Fruit fly (Drosophila melanogaster) whole organism, embryonic: Measurements from ENCODE around the gene PIG-Wb.

Experiments
- CG10366 ChIP-seq: fragments of 200-800 bp; sonication (Bioruptor generic); IDR thresholded peaks from 2 replicates; pipeline ENCODE4 v1.3.6; 2022; ENCODE audit warnings: missing biosample characterization, missing genetic modification characterization
- CG10543 ChIP-seq: fragments of 200-800 bp; sonication (Bioruptor generic); optimal IDR thresholded peaks from 3 replicates; lab custom pipeline; 2017; ENCODE audit warnings: missing biosample characterization, mild to moderate bottlenecking, missing genetic modification characterization, moderate library complexity
- CG10654 ChIP-seq: fragments of 200-800 bp; sonication (Bioruptor generic); optimal IDR thresholded peaks from 2 replicates; lab custom pipeline; 2016; ENCODE audit warnings: missing biosample characterization, missing genetic modification characterization
- CG11696 ChIP-seq: fragments of 200-800 bp; sonication (Bioruptor generic); IDR thresholded peaks from 2 replicates; pipeline ENCODE4 v1.3.6; 2022; ENCODE audit warnings: missing biosample characterization, missing genetic modification characterization
- CG13123 ChIP-seq: fragments of 200-800 bp; sonication (Bioruptor generic); optimal IDR thresholded peaks from 2 replicates; lab custom pipeline; 2016; ENCODE audit warnings: missing biosample characterization, missing genetic modification characterization
- CG13287 ChIP-seq: fragments of 200-800 bp; sonication (Bioruptor generic); IDR thresholded peaks from 2 replicates; pipeline ENCODE4 v1.3.6; 2022; ENCODE audit warnings: missing biosample characterization, missing genetic modification characterization; ENCODE audit not compliant: partially characterized antibody
- CG14710 ChIP-seq: fragments of 200-800 bp; sonication (Bioruptor generic); optimal IDR thresholded peaks from 3 replicates; lab custom pipeline; 2019; ENCODE audit warnings: missing biosample characterization, mild to moderate bottlenecking, missing genetic modification characterization, moderate library complexity
- CG15514 ChIP-seq: fragments of 200-800 bp; sonication (Bioruptor generic); optimal IDR thresholded peaks from 3 replicates; lab custom pipeline; 2017; ENCODE audit warnings: missing biosample characterization, missing genetic modification characterization, mild to moderate bottlenecking, moderate library complexity, missing genetic modification reagents
- CG1602 ChIP-seq: fragments of 200-800 bp; sonication (Bioruptor generic); optimal IDR thresholded peaks from 3 replicates; lab custom pipeline; 2016; ENCODE audit warnings: missing biosample characterization, missing genetic modification characterization
- CG17612 ChIP-seq: fragments of 200-800 bp; sonication (Bioruptor generic); IDR thresholded peaks from 2 replicates; pipeline ENCODE4 v1.3.6; 2022; ENCODE audit warnings: missing biosample characterization, missing genetic modification characterization
- CG1792 ChIP-seq: fragments of 200-800 bp; sonication (Bioruptor generic); optimal IDR thresholded peaks from 2 replicates; lab custom pipeline; 2016; ENCODE audit warnings: missing biosample characterization, missing genetic modification characterization
- CG18011 ChIP-seq: fragments of 200-800 bp; sonication (Bioruptor generic); optimal IDR thresholded peaks from 2 replicates; lab custom pipeline; 2017; ENCODE audit warnings: missing biosample characterization, missing genetic modification characterization, mild to moderate bottlenecking, moderate library complexity, missing genotype
- CG2678 ChIP-seq: fragments of 200-800 bp; sonication (Bioruptor generic); optimal IDR thresholded peaks from 3 replicates; lab custom pipeline; 2019; ENCODE audit warnings: missing biosample characterization, mild to moderate bottlenecking, missing genetic modification characterization, moderate library complexity
- CG30431 ChIP-seq: fragments of 200-800 bp; sonication (Bioruptor generic); optimal IDR thresholded peaks from 2 replicates; lab custom pipeline; 2017; ENCODE audit warnings: missing biosample characterization, missing genetic modification characterization
- CG31224 ChIP-seq: fragments of 200-800 bp; sonication (Bioruptor generic); IDR thresholded peaks from 2 replicates; pipeline ENCODE4 v1.3.6; 2022; ENCODE audit warnings: missing biosample characterization, missing genetic modification characterization
- CG3838 ChIP-seq: fragments of 200-800 bp; sonication (Bioruptor generic); optimal IDR thresholded peaks from 3 replicates; lab custom pipeline; 2016; ENCODE audit warnings: missing biosample characterization, missing genetic modification characterization
- CG42726 ChIP-seq: fragments of 200-800 bp; sonication (Bioruptor generic); IDR thresholded peaks from 2 replicates; pipeline ENCODE4 v1.3.6; 2022; ENCODE audit warnings: missing biosample characterization, missing genetic modification characterization; ENCODE audit not compliant: partially characterized antibody
- CG4707 ChIP-seq: fragments of 200-800 bp; sonication (Bioruptor generic); optimal IDR thresholded peaks from 2 replicates; lab custom pipeline; 2018; ENCODE audit warnings: missing biosample characterization, mild to moderate bottlenecking, missing genetic modification characterization, moderate library complexity
- CG6791 ChIP-seq: fragments of 200-800 bp; sonication (Bioruptor generic); IDR thresholded peaks from 3 replicates; pipeline ENCODE4 v1.3.6; 2022; ENCODE audit warnings: missing biosample characterization, missing genetic modification characterization; ENCODE audit not compliant: partially characterized antibody
- CG8478 ChIP-seq: fragments of >200 bp; optimal IDR thresholded peaks from 2 replicates; lab custom pipeline; 2018
- CG9609 ChIP-seq: fragments of 200-800 bp; sonication (Bioruptor generic); optimal IDR thresholded peaks from 3 replicates; lab custom pipeline; 2016; ENCODE audit warnings: missing biosample characterization, missing genetic modification characterization
- CG9797 ChIP-seq: fragments of 200-800 bp; sonication (Bioruptor generic); optimal IDR thresholded peaks from 3 replicates; lab custom pipeline; 2018; ENCODE audit warnings: missing biosample characterization, mild to moderate bottlenecking, missing genetic modification characterization
- Drgx ChIP-seq: fragments of 200-800 bp; sonication (Bioruptor generic); IDR thresholded peaks from 2 replicates; pipeline ENCODE4 v1.3.6; 2022; ENCODE audit warnings: missing biosample characterization, missing genetic modification characterization
- E2f1 ChIP-seq: fragments of 200-800 bp; sonication (Bioruptor generic); IDR thresholded peaks from 2 replicates; pipeline ENCODE4 v1.3.6; 2022; ENCODE audit warnings: missing biosample characterization, missing genetic modification characterization
- GATAe ChIP-seq: fragments of 200-800 bp; sonication (Bioruptor generic); conservative IDR thresholded peaks from 2 replicates; pipeline ENCODE4 v1.3.6; 2022; ENCODE audit warnings: missing biosample characterization, missing genetic modification characterization
- HLH54F ChIP-seq: fragments of 200-800 bp; sonication (Bioruptor generic); optimal IDR thresholded peaks from 3 replicates; lab custom pipeline; 2016; ENCODE audit warnings: missing biosample characterization, missing genetic modification characterization
- Hr51 ChIP-seq, 2 experiments: fragments of 200-800 bp; sonication (Bioruptor generic); optimal IDR thresholded peaks; 2 replicates in 1 of 2; 3 replicates in 1 of 2; lab custom pipeline; 2016 to 2018; ENCODE audit warnings: missing biosample characterization in 2 of 2, missing genetic modification characterization in 2 of 2, mild to moderate bottlenecking in 1 of 2, moderate library complexity in 1 of 2
- MESR4 ChIP-seq: fragments of 200-800 bp; sonication (Bioruptor generic); optimal IDR thresholded peaks from 2 replicates; lab custom pipeline; 2018; ENCODE audit warnings: missing biosample characterization, mild to moderate bottlenecking, missing genetic modification characterization, moderate library complexity
- Med ChIP-seq: fragments of 200-800 bp; sonication (Bioruptor generic); peaks from one replicate; lab custom pipeline; 2016; ENCODE audit warnings: missing biosample characterization, missing genetic modification characterization, mild to moderate bottlenecking, inconsistent platforms, moderate library complexity
- Poxn ChIP-seq: fragments of 200-800 bp; sonication (Bioruptor generic); IDR thresholded peaks from 2 replicates; pipeline ENCODE4 v1.3.6; 2022; ENCODE audit warnings: missing biosample characterization, missing genetic modification characterization
- Side ChIP-seq: fragments of 200-800 bp; sonication (Bioruptor generic); optimal IDR thresholded peaks from 2 replicates; lab custom pipeline; 2016; ENCODE audit warnings: missing biosample characterization, missing genetic modification characterization
- Spps ChIP-seq: fragments of 200-800 bp; sonication (Bioruptor generic); optimal IDR thresholded peaks from 2 replicates; lab custom pipeline; 2018; ENCODE audit warnings: missing biosample characterization, mild to moderate bottlenecking, missing genetic modification characterization
- Tbp ChIP-seq: fragments of >200 bp; optimal IDR thresholded peaks from 2 replicates; lab custom pipeline; 2018; ENCODE audit warnings: missing biosample characterization, missing genetic modification characterization
- cas ChIP-seq: fragments of 200-800 bp; sonication (Bioruptor generic); IDR thresholded peaks from 2 replicates; pipeline ENCODE4 v1.3.6; 2022; ENCODE audit warnings: missing biosample characterization, missing genetic modification characterization
- ewg ChIP-seq: fragments of 200-800 bp; sonication (Bioruptor generic); optimal IDR thresholded peaks from 3 replicates; lab custom pipeline; 2017; ENCODE audit warnings: mild to moderate bottlenecking, missing biosample characterization, missing genetic modification reagents, missing genetic modification characterization
- gfzf ChIP-seq: fragments of 200-800 bp; sonication (Bioruptor generic); optimal IDR thresholded peaks from 2 replicates; lab custom pipeline; 2016; ENCODE audit warnings: missing biosample characterization, mild to moderate bottlenecking, missing genetic modification characterization, moderate library complexity
- insv ChIP-seq, 2 experiments: fragments of 200-800 bp; sonication (Bioruptor generic); optimal IDR thresholded peaks; 3 replicates each; lab custom pipeline; 2016 to 2018; ENCODE audit warnings: missing biosample characterization in 2 of 2, missing genetic modification characterization in 2 of 2
- kah ChIP-seq: fragments of 200-800 bp; sonication (Bioruptor generic); optimal IDR thresholded peaks from 2 replicates; lab custom pipeline; 2018; ENCODE audit warnings: missing biosample characterization, mild to moderate bottlenecking, missing genetic modification characterization
- mirr ChIP-seq: fragments of 200-800 bp; sonication (Bioruptor generic); optimal IDR thresholded peaks from 3 replicates; lab custom pipeline; 2018; ENCODE audit warnings: missing biosample characterization, mild to moderate bottlenecking, missing genetic modification characterization
- otp ChIP-seq: fragments of 200-800 bp; sonication (Bioruptor generic); IDR thresholded peaks from 3 replicates; pipeline ENCODE4, ENCODE4 v1.3.6; 2022; ENCODE audit warnings: missing biosample characterization, missing genetic modification characterization
- pb ChIP-seq: fragments of 200-800 bp; sonication (Bioruptor generic); optimal IDR thresholded peaks from 3 replicates; lab custom pipeline; 2016; ENCODE audit warnings: missing biosample characterization, missing genetic modification characterization
- repo ChIP-seq: fragments of 200-800 bp; sonication (Bioruptor generic); optimal IDR thresholded peaks from 2 replicates; lab custom pipeline; 2016; ENCODE audit warnings: missing biosample characterization, missing genetic modification characterization
- sd ChIP-seq: fragments of 200-800 bp; sonication (Bioruptor generic); optimal IDR thresholded peaks from 3 replicates; lab custom pipeline; 2018; ENCODE audit warnings: missing biosample characterization, mild to moderate bottlenecking, missing genetic modification characterization, moderate library complexity
- sim ChIP-seq: fragments of 200-800 bp; sonication (Bioruptor generic); IDR thresholded peaks from 2 replicates; pipeline ENCODE4 v1.3.6; 2022; ENCODE audit warnings: missing biosample characterization, missing genetic modification characterization
- sima ChIP-seq: fragments of 200-800 bp; sonication (Bioruptor generic); optimal IDR thresholded peaks from 2 replicates; lab custom pipeline; 2016; ENCODE audit warnings: missing biosample characterization, missing genetic modification characterization
- twi ChIP-seq: fragments of 200-800 bp; optimal IDR thresholded peaks from 2 replicates; lab custom pipeline; 2019; ENCODE audit warnings: missing biosample characterization, mild to moderate bottlenecking, missing genetic modification characterization, moderate library complexity
- unc-4 ChIP-seq: fragments of 200-800 bp; sonication (Bioruptor generic); IDR thresholded peaks from 2 replicates; pipeline ENCODE4 v1.3.6; 2022; ENCODE audit warnings: missing biosample characterization, missing genetic modification characterization; ENCODE audit not compliant: partially characterized antibody
- vvl ChIP-seq: fragments of 200-800 bp; sonication (Bioruptor generic); IDR thresholded peaks from 2 replicates; pipeline ENCODE4 v1.3.6; 2022; ENCODE audit warnings: missing biosample characterization, missing genetic modification characterization
- zfh1 ChIP-seq: fragments of 200-800 bp; sonication (Bioruptor generic); IDR thresholded peaks from 3 replicates; pipeline ENCODE4 v1.3.6; 2022; ENCODE audit warnings: missing biosample characterization, missing genetic modification characterization

PIG-Wb gene

dm6 chr3L:1746338-1747199 is 8.7 kb upstream of the PIG-Wb start, which contains the start of gene CG13921 (continued):
- TF ChIP-seq CG42726 (GFP tag; lab: Robert Waterston, UW) = no peak
- peak; percentile 96 for TF ChIP-seq CG31224
- peak; percentile 94 for TF ChIP-seq Poxn (GFP tag; lab: Robert Waterston, UW)
- TF ChIP-seq Side (GFP tag; lab: Kevin White, UChicago) = peak; percentile 94
- peak; percentile 97 for TF ChIP-seq twi (tag; lab: Kevin White, UChicago)
- TF ChIP-seq HLH54F = peak; percentile 98
- peak; percentile 77 for TF ChIP-seq MESR4
- TF ChIP-seq CG11696 (GFP tag; lab: Robert Waterston, UW) = peak; percentile 96
- peak; percentile 91 for TF ChIP-seq GATAe
- TF ChIP-seq CG6791 (GFP tag; lab: Robert Waterston, UW) = no peak
- TF ChIP-seq gfzf (GFP tag; lab: Kevin White, UChicago) = peak; percentile 39
- TF ChIP-seq CG9609 (GFP tag; lab: Kevin White, UChicago) = peak; percentile 99
- TF ChIP-seq vvl (GFP tag; lab: Robert Waterston, UW) = peak; percentile 100
- TF ChIP-seq pb (GFP tag; lab: Kevin White, UChicago) = peak; percentile 99
- peak; percentile 100 for TF ChIP-seq zfh1 (GFP tag; lab: Robert Waterston, UW)
- TF ChIP-seq CG10543 = peak; percentile 91
- peak; percentile 99 for TF ChIP-seq CG1792 (GFP tag; lab: Kevin White, UChicago)
- no peak for TF ChIP-seq Tbp (GFP tag; lab: Kevin White, UChicago)
- peak; percentile 97 for TF ChIP-seq cas (GFP tag; lab: Robert Waterston, UW)
- peak; percentile 100 for TF ChIP-seq Drgx (GFP tag; lab: Robert Waterston, UW)
- TF ChIP-seq CG13287 (GFP tag; lab: Robert Waterston, UW) = no peak
- TF ChIP-seq CG15514 (GFP tag; lab: Kevin White, UChicago) = peak; percentile 92
- TF ChIP-seq CG4707 (GFP tag; lab: Kevin White, UChicago) = peak; percentile 93
- peak; percentile 97 to 99 for TF ChIP-seq Hr51 (GFP tag; optimal IDR thresholded peaks at IDR 0.05; lab: Kevin White, UChicago)
- TF ChIP-seq unc-4 (GFP tag; lab: Robert Waterston, UW) = no peak
- peak; percentile 100 for TF ChIP-seq otp (GFP tag; lab: Robert Waterston, UW)
- TF ChIP-seq Spps (tag; lab: Kevin White, UChicago) = peak; percentile 99
- peak; percentile 99 for TF ChIP-seq CG10366 (GFP tag; lab: Robert Waterston, UW)
- TF ChIP-seq CG8478 (lab: Kevin White, UChicago) = no peak
- peak; percentile 88 for TF ChIP-seq CG18011 (GFP tag; lab: Kevin White, UChicago)
- peak; percentile 96 for TF ChIP-seq CG3838 (GFP tag; lab: Kevin White, UChicago)
- TF ChIP-seq sim (GFP tag; lab: Robert Waterston, UW) = peak; percentile 99
- TF ChIP-seq insv (GFP tag; optimal IDR thresholded peaks at IDR 0.05; lab: Kevin White, UChicago) = peak; percentile 69 to 76
- TF ChIP-seq mirr (GFP tag; lab: Kevin White, UChicago) = peak; percentile 89
- TF ChIP-seq CG9797 (GFP tag; lab: Kevin White, UChicago) = peak; percentile 73
- peak; percentile 99 for TF ChIP-seq CG10654
- peak; percentile 99 for TF ChIP-seq E2f1 (GFP tag; lab: Robert Waterston, UW)
- TF ChIP-seq CG17612 (GFP tag; lab: Robert Waterston, UW) = peak; percentile 93
- peak; percentile 99 for TF ChIP-seq CG2678 (tag; lab: Kevin White, UChicago)
- TF ChIP-seq Med (GFP tag; lab: Kevin White, UChicago) = peak; percentile 100
- peak; percentile 98 for TF ChIP-seq sima (GFP tag; lab: Kevin White, UChicago)
- TF ChIP-seq CG14710 (tag; lab: Kevin White, UChicago) = peak; percentile 99
- TF ChIP-seq repo (GFP tag; lab: Kevin White, UChicago) = peak; percentile 99
- peak; percentile 95 for TF ChIP-seq kah
- TF ChIP-seq CG30431 (GFP tag; lab: Kevin White, UChicago) = peak; percentile 99
- peak; percentile 98 for TF ChIP-seq CG13123 (GFP tag; lab: Kevin White, UChicago)
- peak; percentile 96 for TF ChIP-seq ewg (GFP tag; lab: Kevin White, UChicago)
- peak; percentile 99 for TF ChIP-seq CG1602
- TF ChIP-seq sd (tag; lab: Kevin White, UChicago) = peak; percentile 91
